Fruit fly (Drosophila melanogaster) whole organism, pupa: ENCODE data around the gene Sodh2.

Experiments
- CG10348 ChIP-seq: fragments of 200-800 bp; sonication (Bioruptor generic); IDR thresholded peaks from 2 replicates; pipeline ENCODE4 v1.3.6; 2022; ENCODE audit warnings: missing biosample characterization, missing genetic modification characterization
- CG12605 ChIP-seq: fragments of 200-800 bp; sonication (Bioruptor generic); IDR thresholded peaks from 2 replicates; pipeline ENCODE4 v1.3.6; 2022; ENCODE audit warnings: missing biosample characterization, missing genetic modification characterization
- CG13204 ChIP-seq: fragments of 200-800 bp; sonication (Bioruptor generic); optimal IDR thresholded peaks from 2 replicates; lab custom pipeline; 2018; ENCODE audit warnings: missing biosample characterization, mild to moderate bottlenecking, missing genetic modification characterization, moderate library complexity
- CG14655 ChIP-seq: fragments of 200-800 bp; sonication (Bioruptor generic); optimal IDR thresholded peaks from 3 replicates; lab custom pipeline; 2017; ENCODE audit warnings: mild to moderate bottlenecking, missing biosample characterization, missing genetic modification reagents, missing genetic modification characterization
- CG15710 ChIP-seq: fragments of 200-800 bp; sonication (Bioruptor generic); optimal IDR thresholded peaks from 2 replicates; lab custom pipeline; 2018; ENCODE audit warnings: missing biosample characterization, mild to moderate bottlenecking, missing genetic modification characterization, moderate library complexity
- CG17806 ChIP-seq: fragments of 200-800 bp; sonication (Bioruptor generic); optimal IDR thresholded peaks from 2 replicates; lab custom pipeline; 2018; ENCODE audit warnings: missing biosample characterization, mild to moderate bottlenecking, missing genetic modification characterization, moderate library complexity
- CG32121 ChIP-seq: fragments of 200-800 bp; sonication (Bioruptor generic); IDR thresholded peaks from 2 replicates; pipeline ENCODE4 v1.3.6; 2022; ENCODE audit warnings: missing biosample characterization, missing genetic modification characterization
- CG34367 ChIP-seq: fragments of 200-800 bp; sonication (Bioruptor generic); optimal IDR thresholded peaks from 2 replicates; lab custom pipeline; 2018; ENCODE audit warnings: missing biosample characterization, mild to moderate bottlenecking, missing genetic modification characterization
- CG4496 ChIP-seq: fragments of 200-800 bp; sonication (Bioruptor generic); IDR thresholded peaks from 3 replicates; pipeline ENCODE4 v1.3.6; 2022; ENCODE audit warnings: missing biosample characterization, missing genetic modification characterization
- CG8159 ChIP-seq: fragments of 200-800 bp; sonication (Bioruptor generic); optimal IDR thresholded peaks from 3 replicates; lab custom pipeline; 2018; ENCODE audit warnings: missing biosample characterization, mild to moderate bottlenecking, missing genetic modification characterization, moderate library complexity
- CG8301 ChIP-seq: fragments of 200-800 bp; sonication (Bioruptor generic); optimal IDR thresholded peaks from 2 replicates; lab custom pipeline; 2018; ENCODE audit warnings: missing biosample characterization, mild to moderate bottlenecking, missing genetic modification characterization
- CG9948 ChIP-seq: fragments of 200-800 bp; sonication (Bioruptor generic); optimal IDR thresholded peaks from 2 replicates; lab custom pipeline; 2018; ENCODE audit warnings: missing biosample characterization, mild to moderate bottlenecking, missing genetic modification characterization, moderate library complexity
- D1 ChIP-seq: fragments of 200-800 bp; sonication (Bioruptor generic); optimal IDR thresholded peaks from 2 replicates; lab custom pipeline; 2018; ENCODE audit warnings: missing biosample characterization, mild to moderate bottlenecking, missing genetic modification characterization, moderate library complexity
- EcR ChIP-seq: fragments of 200-800 bp; sonication (Bioruptor generic); optimal IDR thresholded peaks from 3 replicates; lab custom pipeline; 2019; ENCODE audit warnings: missing biosample characterization, missing genetic modification characterization, mild to moderate bottlenecking, moderate library complexity, missing genetic modification reagents
- Ets98B ChIP-seq: fragments of 200-800 bp; sonication (Bioruptor generic); IDR thresholded peaks from 2 replicates; pipeline ENCODE4 v1.3.6; 2022; ENCODE audit warnings: missing biosample characterization, missing genetic modification characterization
- Pif1A ChIP-seq: fragments of 200-800 bp; sonication (Bioruptor generic); optimal IDR thresholded peaks from 3 replicates; lab custom pipeline; 2016; ENCODE audit warnings: missing biosample characterization, missing genetic modification characterization
- Pif1B ChIP-seq: fragments of 200-800 bp; sonication (Bioruptor generic); optimal IDR thresholded peaks from 3 replicates; lab custom pipeline; 2016; ENCODE audit warnings: missing biosample characterization, missing genetic modification characterization
- Snoo ChIP-seq: fragments of 200-800 bp; sonication (Bioruptor generic); optimal IDR thresholded peaks from 3 replicates; lab custom pipeline; 2017; ENCODE audit warnings: missing biosample characterization, mild to moderate bottlenecking, missing genetic modification characterization, inconsistent platforms
- fd96Ca ChIP-seq: fragments of 200-800 bp; sonication (Bioruptor generic); IDR thresholded peaks from 3 replicates; pipeline ENCODE4 v1.3.6; 2022; ENCODE audit warnings: missing biosample characterization, missing genetic modification characterization
- gl ChIP-seq: fragments of 200-800 bp; sonication (Bioruptor generic); optimal IDR thresholded peaks from 2 replicates; lab custom pipeline; 2018; ENCODE audit warnings: missing biosample characterization, mild to moderate bottlenecking, missing genetic modification characterization
- rn ChIP-seq: fragments of 200-800 bp; sonication (Bioruptor generic); IDR thresholded peaks from 2 replicates; pipeline ENCODE4 v1.3.6; 2022; ENCODE audit warnings: missing biosample characterization, missing genetic modification characterization

Sodh2 gene

DNA sequence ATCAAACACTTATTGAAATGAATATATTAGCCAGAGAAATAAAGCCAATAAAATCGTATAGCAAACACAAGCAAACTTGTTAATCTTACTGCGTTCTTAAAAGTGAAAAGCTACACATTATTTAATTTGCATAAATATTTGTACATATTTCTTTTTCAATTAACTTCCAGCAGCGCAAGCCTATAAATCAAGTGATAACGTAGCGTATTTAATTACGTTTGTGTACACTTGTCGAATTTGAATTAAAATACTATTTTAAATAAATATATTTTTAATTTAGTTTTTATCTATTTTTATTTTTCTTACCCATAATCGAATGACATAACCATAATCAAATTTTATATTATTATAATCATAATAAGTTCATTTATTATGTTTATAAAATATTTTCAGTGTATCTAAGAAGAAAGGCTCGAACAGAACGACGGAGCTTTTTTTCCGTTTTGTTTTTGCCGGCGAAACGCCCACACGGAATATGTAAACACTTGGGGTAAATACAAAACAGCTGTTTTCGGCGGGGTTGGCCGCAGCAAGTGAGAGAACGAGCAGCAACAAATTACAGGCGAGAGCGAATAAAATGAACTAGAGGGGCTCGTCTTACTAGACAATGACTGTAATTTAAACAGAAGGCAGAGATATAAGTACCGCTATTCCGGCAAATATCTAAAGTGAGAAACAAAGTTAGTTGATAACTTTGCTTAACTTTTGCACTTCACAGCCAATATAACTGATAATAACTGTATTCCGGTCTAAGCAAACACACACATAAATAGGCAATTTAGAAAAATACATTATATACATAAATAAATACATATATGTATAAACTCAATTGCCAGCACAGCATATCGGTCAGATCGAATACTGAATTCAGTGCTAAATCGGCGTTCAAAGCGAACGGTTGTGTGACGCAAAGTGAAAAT is at the start of gene Sodh2:
Gene Sodh2, plus strand, starts transcription at position 870 of the 920 bp plus-strand sequence.
- TF ChIP-seq CG9948 (tag; lab: Kevin White, UChicago) (peak; percentile 61), CG15710 (peak; percentile 53), CG4496 (GFP tag; lab: Robert Waterston, UW) (peak; percentile 88), CG8159 (tag; lab: Kevin White, UChicago) (peak; percentile 73), gl (tag; lab: Kevin White, UChicago) (peak; percentile 17), rn (peak; percentile 36; the same call in 1 of the 2 replicates), CG32121 (GFP tag; lab: Robert Waterston, UW) (peak; percentile 82), D1 (peak; percentile 82), CG10348 (GFP tag; lab: Robert Waterston, UW) (peak; percentile 71), CG8301 (tag; lab: Kevin White, UChicago) (peak; percentile 33), fd96Ca (peak; percentile 91), Ets98B (GFP tag; lab: Robert Waterston, UW) (peak; percentile 90), CG14655 (GFP tag; lab: Kevin White, UChicago) (peak; percentile 61), Pif1A (GFP tag; lab: Kevin White, UChicago) (peak; percentile 64), CG34367 (tag; lab: Kevin White, UChicago) (no peak), EcR (no peak), CG17806 (tag; lab: Kevin White, UChicago) (peak; percentile 50), CG12605 (GFP tag; lab: Robert Waterston, UW) (peak; percentile 50), Snoo (peak; percentile 64), Pif1B (peak; percentile 62), CG13204 (peak; percentile 13)

DNA sequence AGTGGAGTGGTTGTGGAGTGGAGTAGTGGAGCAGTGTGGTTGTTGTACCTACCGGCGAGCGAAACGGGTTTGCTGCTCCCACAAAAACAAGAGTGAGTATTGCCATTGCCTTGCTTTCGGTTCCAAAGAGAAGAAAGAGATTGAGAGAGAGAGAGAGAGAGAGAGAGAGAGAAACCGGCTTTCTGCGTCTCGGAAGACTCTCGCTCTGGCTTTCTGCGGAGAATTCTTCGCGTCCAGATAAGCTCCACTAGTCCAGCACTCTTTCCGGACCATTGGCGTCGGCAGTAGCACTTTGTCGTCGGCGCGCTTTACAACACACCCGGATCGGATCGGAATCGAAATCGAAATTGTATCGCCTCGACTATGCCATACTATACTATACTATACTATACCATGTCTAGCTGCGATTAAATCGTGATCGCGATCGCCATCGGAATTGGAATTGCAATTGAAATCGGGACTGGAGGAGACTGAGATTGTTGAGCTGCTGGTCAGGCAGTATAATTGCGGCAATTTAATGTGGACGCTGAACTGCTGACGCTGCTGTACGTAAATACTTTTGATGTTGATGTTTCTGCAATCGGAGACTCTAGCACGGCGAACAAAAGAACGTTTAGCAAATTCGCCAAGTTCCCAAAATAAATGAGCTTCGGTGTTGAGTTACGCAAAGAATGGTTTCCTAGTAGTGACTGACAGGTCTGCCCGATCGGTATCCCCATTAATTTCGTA is 49.2 kb upstream of the Sodh2 start, which contains the start of gene Cad86C:
Gene Cad86C, plus strand, starts transcription at position 284 of the 729 bp plus-strand sequence.
- TF ChIP-seq CG8301 (tag; lab: Kevin White, UChicago) (peak; percentile 7), CG15710 (no peak), CG8159 (tag; lab: Kevin White, UChicago) (peak; percentile 19), rn (no peak), CG12605 (GFP tag; lab: Robert Waterston, UW) (peak; percentile 68), Snoo (peak; percentile 10), CG4496 (GFP tag; lab: Robert Waterston, UW) (peak; percentile 53; the same call in 2 of the 3 replicates), CG17806 (tag; lab: Kevin White, UChicago) (no peak), Pif1A (GFP tag; lab: Kevin White, UChicago) (peak; percentile 51), CG14655 (GFP tag; lab: Kevin White, UChicago) (peak; percentile 7), Pif1B (peak; percentile 54), gl (tag; lab: Kevin White, UChicago) (no peak), EcR (peak; percentile 75), D1 (no peak), CG10348 (GFP tag; lab: Robert Waterston, UW) (no peak), CG9948 (tag; lab: Kevin White, UChicago) (no peak), fd96Ca (peak; percentile 54; the same call in 2 of the 3 replicates), CG32121 (GFP tag; lab: Robert Waterston, UW) (peak; percentile 44; the same call in 1 of the 2 replicates), CG34367 (tag; lab: Kevin White, UChicago) (no peak), Ets98B (GFP tag; lab: Robert Waterston, UW) (peak; percentile 72), CG13204 (peak; percentile 25)

DNA sequence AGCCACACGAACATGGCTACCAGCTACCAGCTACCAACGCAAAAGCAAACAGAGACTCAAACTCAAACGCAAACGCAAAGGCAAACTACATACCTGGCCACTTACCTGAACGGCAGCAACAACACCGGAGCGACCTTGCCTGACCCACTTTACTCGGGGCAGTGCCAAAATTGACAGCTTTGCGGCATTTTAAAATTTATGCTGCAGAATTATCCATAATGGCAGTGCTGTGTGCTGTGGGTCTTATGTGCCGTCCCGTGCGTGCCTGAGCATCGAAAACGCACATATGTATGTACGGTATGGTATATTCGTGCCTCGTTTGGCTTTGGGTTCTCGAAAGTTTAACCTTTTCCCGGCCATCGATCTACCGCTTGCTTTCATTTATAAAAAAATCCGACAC is 47.5 kb upstream of the Sodh2 start:
- TF ChIP-seq gl (tag; lab: Kevin White, UChicago): no peak
- TF ChIP-seq CG14655 (GFP tag; lab: Kevin White, UChicago): no peak
- no peak for TF ChIP-seq CG32121 (GFP tag; lab: Robert Waterston, UW)
- no peak for TF ChIP-seq CG4496 (GFP tag; lab: Robert Waterston, UW)

DNA sequence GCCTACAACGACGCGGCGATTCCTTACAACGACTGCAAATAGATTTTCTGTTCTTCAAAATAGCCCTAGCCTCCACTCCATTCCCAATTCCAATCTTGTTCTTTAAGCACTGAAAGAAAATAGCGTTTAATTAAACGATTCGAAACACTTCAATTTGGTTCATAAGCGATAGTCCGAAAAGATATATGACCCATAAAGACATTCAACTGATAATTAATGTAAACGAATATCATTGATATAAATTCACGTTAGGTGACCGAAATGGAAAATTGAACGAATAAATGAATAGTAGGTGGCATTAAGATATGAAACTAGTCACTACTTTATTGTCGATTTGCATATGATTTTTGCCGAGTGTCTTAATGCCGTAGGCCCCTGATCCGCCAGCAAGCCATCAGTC is 46.4 kb upstream of the Sodh2 start:
- peak; percentile 23 for TF ChIP-seq gl (tag; lab: Kevin White, UChicago)
- peak; percentile 54 for TF ChIP-seq CG8301 (tag; lab: Kevin White, UChicago)
- TF ChIP-seq Pif1A (GFP tag; lab: Kevin White, UChicago): peak; percentile 42
- no peak for TF ChIP-seq Ets98B (GFP tag; lab: Robert Waterston, UW)
- peak; percentile 70 for TF ChIP-seq CG34367 (tag; lab: Kevin White, UChicago)
- peak; percentile 67 for TF ChIP-seq CG14655 (GFP tag; lab: Kevin White, UChicago)
- peak; percentile 80 for TF ChIP-seq CG8159 (tag; lab: Kevin White, UChicago)
- peak; percentile 77 for TF ChIP-seq CG15710
- no peak for TF ChIP-seq fd96Ca
- TF ChIP-seq CG9948 (tag; lab: Kevin White, UChicago): peak; percentile 74
- TF ChIP-seq Snoo: no peak
- no peak for TF ChIP-seq CG12605 (GFP tag; lab: Robert Waterston, UW)
- no peak for TF ChIP-seq CG13204
- peak; percentile 14 for TF ChIP-seq Pif1B
- no peak for TF ChIP-seq CG10348 (GFP tag; lab: Robert Waterston, UW)
- no peak for TF ChIP-seq CG32121 (GFP tag; lab: Robert Waterston, UW)
- no peak for TF ChIP-seq rn
- no peak for TF ChIP-seq EcR
- TF ChIP-seq CG17806 (tag; lab: Kevin White, UChicago): peak; percentile 72
